Worm (Caenorhabditis elegans): ENCODE measurements around the gene trk-1.

- no peak for TF ChIP-seq ref-1 (GFP tag; conservative IDR thresholded peaks at IDR 0.05)
- TF ChIP-seq T22C8.4 (GFP tag; IDR thresholded peaks at IDR 0.05): no peak
- TF ChIP-seq klf-2 (GFP tag; conservative IDR thresholded peaks at IDR 0.05): no peak
- no peak for TF ChIP-seq flt-1 (GFP tag; IDR thresholded peaks at IDR 0.05)
- no peak for TF ChIP-seq med-1 (GFP tag; optimal IDR thresholded peaks at IDR 0.05; ENCODE audit: insufficient read depth)
- no peak for TF ChIP-seq ztf-29 (GFP tag; IDR thresholded peaks at IDR 0.05)
- TF ChIP-seq ztf-23 (GFP tag; IDR thresholded peaks at IDR 0.05): no peak
- TF ChIP-seq tab-1 (GFP tag; IDR thresholded peaks at IDR 0.05): no peak
- no peak for TF ChIP-seq cog-1 (tag; optimal IDR thresholded peaks at IDR 0.05)
These were observed 10.7 kb downstream of the trk-1 start, which contains the start of gene dylt-2 for ce11 chrX:8940059-8940458.

Data from whole organism, midembryonic.